Fruit fly (Drosophila melanogaster) whole organism, prepupa: ENCODE measurements around the gene mRpL30.

Source experiments
- CG10669 ChIP-seq: fragments of 200-800 bp; sonication (Bioruptor generic); optimal IDR thresholded peaks from 3 replicates; lab custom pipeline; 2018; ENCODE audit warnings: missing biosample characterization, mild to moderate bottlenecking, missing genetic modification characterization, moderate library complexity
- CG11294 ChIP-seq: fragments of 200-800 bp; sonication (Bioruptor generic); IDR thresholded peaks from 2 replicates; pipeline ENCODE4 v1.3.6; 2022; ENCODE audit warnings: missing biosample characterization, missing genetic modification characterization
- CG11762 ChIP-seq: fragments of 200-800 bp; sonication (Bioruptor generic); optimal IDR thresholded peaks from 3 replicates; lab custom pipeline; 2016; ENCODE audit warnings: missing biosample characterization, missing genetic modification characterization; ENCODE audit not compliant: insufficient read depth
- CG11902 ChIP-seq: fragments of 200-800 bp; sonication (Bioruptor generic); optimal IDR thresholded peaks from 3 replicates; lab custom pipeline; 2016; ENCODE audit warnings: missing biosample characterization, missing genetic modification characterization
- CG16779 ChIP-seq: fragments of 200-800 bp; sonication (Bioruptor generic); optimal IDR thresholded peaks from 3 replicates; lab custom pipeline; 2017; ENCODE audit warnings: missing biosample characterization, mild to moderate bottlenecking, missing genetic modification characterization
- CG3032 ChIP-seq: fragments of 200-800 bp; optimal IDR thresholded peaks from 2 replicates; lab custom pipeline; 2019; ENCODE audit warnings: missing biosample characterization, mild to moderate bottlenecking, missing genetic modification characterization, moderate library complexity
- CG31627 ChIP-seq: fragments of 200-800 bp; sonication (Bioruptor generic); optimal IDR thresholded peaks from 3 replicates; lab custom pipeline; 2016; ENCODE audit warnings: missing biosample characterization, missing genetic modification characterization
- CG32006 ChIP-seq: fragments of 200-800 bp; sonication (Bioruptor generic); optimal IDR thresholded peaks from 3 replicates; lab custom pipeline; 2017; ENCODE audit warnings: missing biosample characterization, mild to moderate bottlenecking, missing genetic modification characterization
- CG34406 ChIP-seq: fragments of 200-800 bp; sonication (Bioruptor generic); optimal IDR thresholded peaks from 3 replicates; lab custom pipeline; 2016; ENCODE audit warnings: missing biosample characterization, missing genetic modification characterization
- CG3919 ChIP-seq: fragments of 200-800 bp; sonication (Bioruptor generic); optimal IDR thresholded peaks from 3 replicates; lab custom pipeline; 2016; ENCODE audit warnings: missing biosample characterization, missing genetic modification characterization
- CG4318 ChIP-seq: fragments of 200-800 bp; sonication (Bioruptor generic); optimal IDR thresholded peaks from 3 replicates; lab custom pipeline; 2017; ENCODE audit warnings: missing biosample characterization, mild to moderate bottlenecking, missing genetic modification characterization
- CG6792 ChIP-seq: fragments of 200-800 bp; sonication (Bioruptor generic); optimal IDR thresholded peaks from 3 replicates; lab custom pipeline; 2016; ENCODE audit warnings: missing biosample characterization, missing genetic modification characterization
- CG6808 ChIP-seq: fragments of 200-800 bp; sonication (Bioruptor generic); optimal IDR thresholded peaks from 3 replicates; lab custom pipeline; 2017; ENCODE audit warnings: missing biosample characterization, missing genetic modification characterization, mild to moderate bottlenecking, moderate library complexity, missing genetic modification reagents
- CG6854 ChIP-seq: fragments of 200-800 bp; sonication (Bioruptor generic); optimal IDR thresholded peaks from 2 replicates; lab custom pipeline; 2017; ENCODE audit warnings: missing biosample characterization, mild to moderate bottlenecking, missing genetic modification characterization
- CG7368 ChIP-seq: fragments of 200-800 bp; sonication (Bioruptor generic); optimal IDR thresholded peaks from 3 replicates; lab custom pipeline; 2016; ENCODE audit warnings: missing biosample characterization, missing genetic modification characterization
- CG8119 ChIP-seq: fragments of 200-800 bp; sonication (Bioruptor generic); IDR thresholded peaks from 3 replicates; pipeline ENCODE4 v1.3.6; 2022; ENCODE audit warnings: missing biosample characterization, missing genetic modification characterization
- CG8319 ChIP-seq: fragments of 200-800 bp; sonication (Bioruptor generic); optimal IDR thresholded peaks from 3 replicates; lab custom pipeline; 2016; ENCODE audit warnings: missing biosample characterization, missing genetic modification characterization
- CG8632 ChIP-seq: fragments of 200-800 bp; sonication (Bioruptor generic); optimal IDR thresholded peaks from 3 replicates; lab custom pipeline; 2016; ENCODE audit warnings: missing biosample characterization, missing genetic modification characterization
- Eip75B ChIP-seq: fragments of 200-800 bp; sonication (Bioruptor generic); optimal IDR thresholded peaks from 3 replicates; lab custom pipeline; 2016; ENCODE audit warnings: missing biosample characterization, missing genetic modification characterization
- Eip78C ChIP-seq: fragments of 200-800 bp; sonication (Bioruptor generic); peaks from one replicate; lab custom pipeline; 2016; ENCODE audit warnings: missing biosample characterization, missing genetic modification characterization
- Eip93F ChIP-seq: fragments of 200-800 bp; sonication (Bioruptor generic); optimal IDR thresholded peaks from 2 replicates; lab custom pipeline; 2016; ENCODE audit warnings: missing biosample characterization, mild to moderate bottlenecking, missing genetic modification characterization
- Ets21C ChIP-seq: fragments of 200-800 bp; sonication (Bioruptor generic); optimal IDR thresholded peaks from 3 replicates; lab custom pipeline; 2016; ENCODE audit warnings: missing biosample characterization, missing genetic modification characterization
- Ets96B ChIP-seq: fragments of 200-800 bp; optimal IDR thresholded peaks from 2 replicates; lab custom pipeline; 2019; ENCODE audit warnings: missing biosample characterization, mild to moderate bottlenecking, missing genetic modification characterization, moderate library complexity
- Gug ChIP-seq: fragments of 200-800 bp; sonication (Bioruptor generic); IDR thresholded peaks from 2 replicates; pipeline ENCODE4 v1.3.6; 2022; ENCODE audit warnings: missing biosample characterization, missing genetic modification characterization
- Hr38 ChIP-seq: sonication (Bioruptor generic); optimal IDR thresholded peaks from 2 replicates; lab custom pipeline; 2016; ENCODE audit warnings: missing biosample characterization, missing genetic modification characterization
- Hr39 ChIP-seq: fragments of 200-800 bp; sonication (Bioruptor generic); optimal IDR thresholded peaks from 2 replicates; lab custom pipeline; 2016; ENCODE audit warnings: missing biosample characterization, missing genetic modification characterization
- Hr4 ChIP-seq: fragments of 200-800 bp; sonication (Bioruptor generic); optimal IDR thresholded peaks from 3 replicates; lab custom pipeline; 2016; ENCODE audit warnings: missing biosample characterization, missing genetic modification characterization
- Lpt ChIP-seq: fragments of 200-800 bp; sonication (Bioruptor generic); optimal IDR thresholded peaks from 3 replicates; lab custom pipeline; 2016; ENCODE audit warnings: missing biosample characterization, missing genetic modification characterization
- Met ChIP-seq: fragments of 200-800 bp; sonication (Bioruptor generic); optimal IDR thresholded peaks from 3 replicates; lab custom pipeline; 2016; ENCODE audit warnings: missing biosample characterization, missing genetic modification characterization
- OdsH ChIP-seq: fragments of 200-800 bp; sonication (Bioruptor generic); optimal IDR thresholded peaks from 3 replicates; lab custom pipeline; 2016; ENCODE audit warnings: missing biosample characterization, missing genetic modification characterization
- Smox ChIP-seq: fragments of 200-800 bp; sonication (Bioruptor generic); optimal IDR thresholded peaks from 3 replicates; lab custom pipeline; 2016; ENCODE audit warnings: missing biosample characterization, missing genetic modification characterization
- Sox102F ChIP-seq: fragments of 200-800 bp; sonication (Bioruptor generic); optimal IDR thresholded peaks from 2 replicates; lab custom pipeline; 2016; ENCODE audit warnings: missing biosample characterization, mild to moderate bottlenecking, missing genetic modification characterization
- achi ChIP-seq: fragments of 200-800 bp; sonication (Bioruptor generic); optimal IDR thresholded peaks from 3 replicates; lab custom pipeline; 2016; ENCODE audit warnings: missing biosample characterization, missing genetic modification characterization
- acj6 ChIP-seq: fragments of 200-800 bp; sonication (Bioruptor generic); optimal IDR thresholded peaks from 3 replicates; lab custom pipeline; 2016; ENCODE audit warnings: missing biosample characterization, missing genetic modification characterization
- dac ChIP-seq: fragments of 200-800 bp; sonication (Bioruptor generic); optimal IDR thresholded peaks from 2 replicates; lab custom pipeline; 2017; ENCODE audit warnings: missing biosample characterization, mild to moderate bottlenecking, missing genetic modification characterization
- eg ChIP-seq: fragments of 200-800 bp; sonication (Bioruptor generic); IDR thresholded peaks from 3 replicates; pipeline ENCODE4 v1.3.6; 2022; ENCODE audit warnings: missing biosample characterization, missing genetic modification characterization
- esn ChIP-seq: fragments of 200-800 bp; sonication (Bioruptor generic); optimal IDR thresholded peaks from 2 replicates; lab custom pipeline; 2016; ENCODE audit warnings: missing biosample characterization, mild to moderate bottlenecking, missing genetic modification characterization, moderate library complexity
- fd59A ChIP-seq: fragments of 200-800 bp; sonication (Bioruptor generic); optimal IDR thresholded peaks from 2 replicates; lab custom pipeline; 2017; ENCODE audit warnings: missing biosample characterization, mild to moderate bottlenecking, missing genetic modification characterization, missing genetic modification reagents
- fd85E ChIP-seq: fragments of 200-800 bp; sonication (Bioruptor generic); optimal IDR thresholded peaks from 3 replicates; lab custom pipeline; 2016; ENCODE audit warnings: missing biosample characterization, missing genetic modification characterization
- fkh ChIP-seq: fragments of 200-800 bp; sonication (Bioruptor generic); optimal IDR thresholded peaks from 3 replicates; lab custom pipeline; 2017; ENCODE audit warnings: missing biosample characterization, mild to moderate bottlenecking, missing genetic modification characterization, moderate library complexity
- lz ChIP-seq: fragments of 200-800 bp; sonication (Bioruptor generic); optimal IDR thresholded peaks from 3 replicates; lab custom pipeline; 2016; ENCODE audit warnings: missing biosample characterization, missing genetic modification characterization
- net ChIP-seq: fragments of 200-800 bp; sonication (Bioruptor generic); optimal IDR thresholded peaks from 3 replicates; lab custom pipeline; 2016; ENCODE audit warnings: missing biosample characterization, missing genetic modification characterization
- pdm3 ChIP-seq: fragments of 200-800 bp; sonication (Bioruptor generic); optimal IDR thresholded peaks from 3 replicates; lab custom pipeline; 2016; ENCODE audit warnings: missing biosample characterization, missing genetic modification characterization
- salr ChIP-seq, 2 experiments: fragments of 200-800 bp; sonication (Bioruptor generic); optimal IDR thresholded peaks; 3 replicates each; lab custom pipeline; 2016 to 2018; ENCODE audit warnings: missing biosample characterization in 2 of 2, missing genetic modification characterization in 2 of 2, mild to moderate bottlenecking in 1 of 2
- spab ChIP-seq: fragments of 200-800 bp; sonication (Bioruptor generic); optimal IDR thresholded peaks from 2 replicates; lab custom pipeline; 2017; ENCODE audit warnings: missing biosample characterization, mild to moderate bottlenecking, missing genetic modification characterization, missing genetic modification reagents
- ss ChIP-seq, 2 experiments: fragments of 200-800 bp; sonication (Bioruptor generic); optimal IDR thresholded peaks; 2 replicates in 1 of 2; 3 replicates in 1 of 2; lab custom pipeline; 2017 to 2018; ENCODE audit warnings: mild to moderate bottlenecking in 2 of 2, missing biosample characterization in 2 of 2, missing genetic modification characterization in 2 of 2, moderate library complexity in 1 of 2
- topi ChIP-seq: fragments of 200-800 bp; sonication (Bioruptor generic); optimal IDR thresholded peaks from 3 replicates; lab custom pipeline; 2016; ENCODE audit warnings: missing biosample characterization, missing genetic modification characterization
- vri ChIP-seq: fragments of 200-800 bp; sonication (Bioruptor generic); optimal IDR thresholded peaks from 3 replicates; lab custom pipeline; 2016; ENCODE audit warnings: missing biosample characterization, mild to moderate bottlenecking, missing genetic modification characterization

Gene mRpL30

DNA sequence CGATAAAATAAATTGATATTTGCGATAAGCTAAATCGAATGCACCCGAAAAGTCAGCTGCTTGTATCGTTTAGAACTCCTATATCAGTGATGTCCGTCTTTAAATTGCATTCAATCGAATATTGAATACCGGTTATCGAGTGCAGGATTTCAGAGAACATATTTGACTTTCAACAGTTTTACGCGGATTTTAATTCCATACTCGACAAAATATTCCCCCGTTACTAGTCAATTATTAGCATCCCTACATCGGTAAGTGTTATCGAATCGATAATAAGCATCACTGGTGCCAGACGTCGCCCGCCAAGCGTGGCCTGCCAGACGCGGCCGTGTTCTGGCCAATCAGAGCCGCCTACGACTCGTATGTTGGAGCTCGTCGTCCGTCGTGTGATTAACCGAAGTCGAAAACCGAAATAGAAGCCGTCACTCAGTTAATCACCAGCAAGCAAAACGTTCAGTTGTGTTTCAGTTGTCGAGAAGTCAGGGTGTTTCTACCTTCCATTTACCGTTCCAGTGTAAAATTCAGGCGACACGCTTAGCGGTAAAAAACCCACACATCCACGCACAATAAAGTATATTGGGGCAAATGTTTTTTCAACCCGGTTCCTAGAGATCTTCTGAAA, 40.2 kb downstream of the mRpL30 start, which contains the start of gene ctp (continued):
- no peak for TF ChIP-seq spab
- TF ChIP-seq ss (GFP tag; optimal IDR thresholded peaks at IDR 0.05; lab: Kevin White, UChicago), result peak; percentile 50 to 56
- TF ChIP-seq vri, result peak; percentile 60
- 0 out of 3 replicates have a peak, but pooled peaks have one; percentile 24 for TF ChIP-seq CG8119
- TF ChIP-seq CG11902, result no peak
- no peak for TF ChIP-seq Eip93F
- peak; percentile 60 for TF ChIP-seq esn (GFP tag; lab: Kevin White, UChicago)
- peak; percentile 46 for TF ChIP-seq Smox (GFP tag; lab: Kevin White, UChicago)
- peak; percentile 20 for TF ChIP-seq Hr4 (GFP tag; lab: Kevin White, UChicago)
- peak; percentile 35 for TF ChIP-seq CG3919
- TF ChIP-seq dac (GFP tag; lab: Kevin White, UChicago), result no peak
- 0 out of 2 replicates have a peak, but pooled peaks have one; percentile 10 for TF ChIP-seq Gug (GFP tag; lab: Robert Waterston, UW)
- TF ChIP-seq fkh, result no peak
- TF ChIP-seq CG32006 (GFP tag; lab: Kevin White, UChicago), result peak; percentile 32
- TF ChIP-seq CG34406 (GFP tag; lab: Kevin White, UChicago), result no peak
- TF ChIP-seq CG10669 (GFP tag; lab: Kevin White, UChicago), result no peak
- no peak for TF ChIP-seq fd59A (GFP tag; lab: Kevin White, UChicago)
- peak; percentile 6 for TF ChIP-seq Eip75B (GFP tag; lab: Kevin White, UChicago)
- TF ChIP-seq topi (GFP tag; lab: Kevin White, UChicago), result peak; percentile 38
- peak; percentile 63 for TF ChIP-seq CG16779 (tag; lab: Kevin White, UChicago)
- peak; percentile 6 for TF ChIP-seq CG8319
- no peak for TF ChIP-seq CG11762 (GFP tag; lab: Kevin White, UChicago)
- TF ChIP-seq Hr38 (GFP tag; lab: Kevin White, UChicago), result no peak
- peak; percentile 66 for TF ChIP-seq Eip78C (GFP tag; lab: Kevin White, UChicago)
- peak; percentile 34 for TF ChIP-seq CG7368 (GFP tag; lab: Kevin White, UChicago)
- TF ChIP-seq salr (GFP tag; optimal IDR thresholded peaks at IDR 0.05; lab: Kevin White, UChicago), result no peak
- TF ChIP-seq CG6792 (GFP tag; lab: Kevin White, UChicago), result peak; percentile 29
- peak; percentile 34 for TF ChIP-seq CG6808 (GFP tag; lab: Kevin White, UChicago)
- peak; percentile 3 for TF ChIP-seq CG3032 (tag; lab: Kevin White, UChicago)
- TF ChIP-seq CG8632 (GFP tag; lab: Kevin White, UChicago), result no peak
- TF ChIP-seq CG6854 (GFP tag; lab: Kevin White, UChicago), result peak; percentile 47
- TF ChIP-seq Ets96B (tag; lab: Kevin White, UChicago), result peak; percentile 15
- peak; percentile 68 for TF ChIP-seq pdm3 (GFP tag; lab: Kevin White, UChicago)
- TF ChIP-seq OdsH (GFP tag; lab: Kevin White, UChicago), result peak; percentile 43
- peak; percentile 40 for TF ChIP-seq Met
- TF ChIP-seq Lpt, result peak; percentile 16
- TF ChIP-seq CG4318, result no peak
- peak; percentile 48 for TF ChIP-seq net

DNA sequence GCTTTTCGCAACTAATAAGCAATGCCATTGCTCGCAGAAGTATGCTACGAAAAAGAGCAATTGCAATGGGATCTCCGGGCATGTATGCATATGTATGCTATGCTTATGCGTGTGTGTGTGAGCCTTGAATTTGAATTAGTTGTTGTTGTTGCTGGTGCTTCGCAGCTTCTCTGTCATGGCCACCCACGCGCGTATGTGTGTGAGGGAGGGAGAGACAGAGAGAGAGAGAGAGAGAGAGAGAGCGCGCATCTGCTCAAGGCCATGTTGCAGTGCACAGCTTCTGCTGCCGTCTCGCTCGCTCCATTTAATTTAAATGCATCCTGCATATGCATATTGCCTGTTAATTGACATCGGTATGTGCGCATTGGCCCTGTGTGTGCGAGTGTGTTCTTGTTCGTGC, 43.1 kb downstream of the mRpL30 start:
- TF ChIP-seq ss (GFP tag; optimal IDR thresholded peaks at IDR 0.05; lab: Kevin White, UChicago) (no peak), acj6 (GFP tag; lab: Kevin White, UChicago) (no peak), CG32006 (GFP tag; lab: Kevin White, UChicago) (no peak), CG8119 (no peak), Hr39 (no peak), lz (GFP tag; lab: Kevin White, UChicago) (no peak), CG11294 (GFP tag; lab: Robert Waterston, UW) (no peak), Sox102F (GFP tag; lab: Kevin White, UChicago) (no peak), CG31627 (GFP tag; lab: Kevin White, UChicago) (no peak), achi (GFP tag; lab: Kevin White, UChicago) (no peak), eg (GFP tag; lab: Robert Waterston, UW) (no peak), Smox (GFP tag; lab: Kevin White, UChicago) (no peak), Hr4 (GFP tag; lab: Kevin White, UChicago) (no peak), fd85E (GFP tag; lab: Kevin White, UChicago) (no peak), pdm3 (GFP tag; lab: Kevin White, UChicago) (no peak), Ets21C (no peak), CG4318 (no peak)
